Fruit fly (Drosophila melanogaster) whole organism, adult: ENCODE results near the gene lark.

Experiments used
- CG12768 ChIP-seq: fragments of 200-800 bp; sonication (Bioruptor generic); optimal IDR thresholded peaks from 2 replicates; lab custom pipeline; 2017; ENCODE audit warnings: missing biosample characterization, missing genetic modification characterization, mild to moderate bottlenecking, moderate library complexity, missing genetic modification reagents
- CG7101 ChIP-seq: fragments of 200-800 bp; sonication (Bioruptor generic); optimal IDR thresholded peaks from 2 replicates; lab custom pipeline; 2018; ENCODE audit warnings: missing biosample characterization, mild to moderate bottlenecking, missing genetic modification characterization, moderate library complexity
- Clk ChIP-seq: fragments of 200-800 bp; sonication (Bioruptor generic); optimal IDR thresholded peaks from 2 replicates; lab custom pipeline; 2017; ENCODE audit warnings: missing biosample characterization, missing genetic modification characterization
- Mnt ChIP-seq: fragments of 200-800 bp; sonication (Bioruptor generic); optimal IDR thresholded peaks from 2 replicates; lab custom pipeline; 2016; ENCODE audit warnings: missing biosample characterization, mild to moderate bottlenecking, missing genetic modification characterization
- cic ChIP-seq: fragments of 200-800 bp; sonication (Bioruptor generic); optimal IDR thresholded peaks from 2 replicates; lab custom pipeline; 2017; ENCODE audit warnings: missing biosample characterization, mild to moderate bottlenecking, missing genetic modification characterization, moderate library complexity

DNA sequence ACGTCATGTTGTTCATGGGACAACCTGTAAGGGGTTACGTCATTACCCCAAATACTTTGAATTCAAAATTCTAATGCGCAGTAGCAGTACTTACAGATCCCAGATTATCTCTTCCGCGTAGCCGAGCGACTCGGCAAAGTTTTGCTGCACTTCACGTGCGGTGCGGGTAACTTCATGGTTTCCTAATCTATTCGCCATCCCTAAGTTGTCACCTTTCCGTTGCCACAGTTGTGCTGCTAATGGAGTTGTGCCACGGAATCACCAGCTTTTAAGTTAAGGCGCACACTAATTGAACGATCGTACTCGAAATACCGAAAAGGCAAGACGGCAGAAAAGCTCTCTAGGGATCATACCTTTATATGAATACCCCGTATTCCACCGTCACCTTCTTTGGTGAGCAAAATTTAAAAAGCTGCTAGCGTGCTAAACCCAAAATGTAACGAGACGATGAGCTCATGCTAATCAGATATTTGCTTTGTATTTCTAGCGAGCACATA lies 20.8 kb downstream of the lark start, which contains the start of gene pst:
- TF ChIP-seq cic (GFP tag; lab: Kevin White, UChicago) (no peak), Mnt (GFP tag; lab: Kevin White, UChicago) (peak; percentile 56), CG7101 (peak; percentile 43), Clk (GFP tag; lab: Kevin White, UChicago) (no peak), CG12768 (GFP tag; lab: Kevin White, UChicago) (no peak)
